Worm (Caenorhabditis elegans) whole organism, L3 larva: ENCODE measurements around the gene str-89.

Experiments used
- elt-2 ChIP-seq: sonication (generic microtip); optimal IDR thresholded peaks from 2 replicates; lab custom pipeline; 2016; ENCODE audit warnings: missing genetic modification reagents, mild to moderate bottlenecking, missing genetic modification characterization, missing compliant biosample characterization
- unc-62 ChIP-seq: fragments of 150-350 bp; sonication (generic microtip); optimal IDR thresholded peaks from 4 replicates; lab custom pipeline; 2014; ENCODE audit warnings: missing biosample characterization, missing genetic modification reagents, missing genetic modification characterization

DNA sequence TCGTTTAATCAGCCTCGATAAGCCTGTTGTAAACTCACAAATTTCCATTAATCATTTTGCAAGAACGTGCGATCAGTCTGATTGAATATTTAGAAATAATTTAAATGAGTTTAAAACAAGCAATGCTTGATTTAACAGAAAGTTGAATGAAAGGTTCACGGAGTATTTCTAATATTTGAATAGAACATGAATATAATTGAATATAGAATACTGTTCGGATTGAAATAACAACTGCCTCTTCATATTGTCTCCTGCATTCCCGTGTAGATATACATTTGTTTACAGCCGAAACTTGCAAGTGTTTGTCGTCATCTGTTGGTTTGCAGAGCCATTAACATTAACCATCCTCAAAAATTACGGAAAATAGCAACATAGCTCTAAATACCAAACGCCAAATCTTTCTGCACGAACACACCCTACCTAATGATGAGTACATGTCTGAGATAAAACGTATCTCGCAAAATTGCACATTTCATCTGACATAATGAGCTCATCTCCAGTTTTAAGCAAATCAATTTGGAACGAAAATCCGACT is 32.2 kb downstream of the str-89 start, which contains the start of the genes Y26G10.5 and srh-32:
- no peak for TF ChIP-seq unc-62
- no peak for TF ChIP-seq elt-2 (tag; lab: Kevin White, UChicago)
